Worm (Caenorhabditis elegans) whole organism, early embryonic: ENCODE measurements around the gene F26F2.5.

ENCODE experiments used
- B0310.2 ChIP-seq: sonication (generic microtip); optimal IDR thresholded peaks from 2 replicates; lab custom pipeline; 2016; ENCODE audit warnings: mild to moderate bottlenecking, missing genetic modification characterization, missing compliant biosample characterization
- F13C5.2 ChIP-seq: sonication (generic microtip); optimal IDR thresholded peaks from 2 replicates; lab custom pipeline; 2017; ENCODE audit warnings: mild to moderate bottlenecking, missing genetic modification characterization, inconsistent platforms, missing compliant biosample characterization
- aly-1 ChIP-seq: sonication (generic microtip); optimal IDR thresholded peaks from 2 replicates; lab custom pipeline; 2016; ENCODE audit warnings: missing genetic modification characterization, missing compliant biosample characterization
- ama-1 ChIP-seq: fragments of 150-350 bp; optimal IDR thresholded peaks from 2 replicates; lab custom pipeline; 2014
- ceh-13 ChIP-seq: fragments of 200-800 bp; sonication (Bioruptor generic); optimal IDR thresholded peaks from 2 replicates; lab custom pipeline; 2018; ENCODE audit warnings: mild to moderate bottlenecking, missing genetic modification characterization, missing compliant biosample characterization
- ceh-36 ChIP-seq: sonication (generic microtip); optimal IDR thresholded peaks from 2 replicates; lab custom pipeline; 2016; ENCODE audit warnings: missing genetic modification characterization, inconsistent platforms, missing compliant biosample characterization
- ets-7 ChIP-seq: sonication (generic microtip); optimal IDR thresholded peaks from 2 replicates; lab custom pipeline; 2016; ENCODE audit warnings: missing genotype, missing genetic modification characterization, missing compliant biosample characterization
- flt-1 ChIP-seq: fragments of 200-800 bp; sonication (Bioruptor generic); IDR thresholded peaks from 2 replicates; pipeline ENCODE4 v1.3.6; 2022; ENCODE audit warnings: missing genetic modification characterization, missing compliant biosample characterization
- hmbx-1 ChIP-seq: sonication (generic microtip); optimal IDR thresholded peaks from 2 replicates; lab custom pipeline; 2016; ENCODE audit warnings: mild to moderate bottlenecking, missing genetic modification characterization, missing compliant biosample characterization
- hmg-4 ChIP-seq: fragments of 200-800 bp; sonication (Bioruptor generic); optimal IDR thresholded peaks from 2 replicates; lab custom pipeline; 2018; ENCODE audit warnings: mild to moderate bottlenecking, missing genetic modification characterization, missing compliant biosample characterization
- hnd-1 ChIP-seq: sonication (generic microtip); optimal IDR thresholded peaks from 2 replicates; lab custom pipeline; 2016; ENCODE audit warnings: missing genetic modification characterization, missing compliant biosample characterization
- pes-1 ChIP-seq: fragments of 200-800 bp; sonication (Bioruptor generic); IDR thresholded peaks from 2 replicates; pipeline ENCODE4 v1.3.6; 2022; ENCODE audit warnings: missing genetic modification reagents, missing genetic modification characterization, missing compliant biosample characterization
- scrt-1 ChIP-seq: fragments of 200-800 bp; sonication (Bioruptor generic); IDR thresholded peaks from 2 replicates; pipeline ENCODE4 v1.3.6; 2022; ENCODE audit warnings: missing genetic modification characterization, missing compliant biosample characterization
- sea-1 ChIP-seq: fragments of 200-800 bp; sonication (Bioruptor generic); conservative IDR thresholded peaks from 2 replicates; pipeline ENCODE4 v1.3.6; 2022; ENCODE audit warnings: missing genetic modification characterization, missing compliant biosample characterization
- tbx-11 ChIP-seq: fragments of 200-800 bp; sonication (Bioruptor generic); IDR thresholded peaks from 2 replicates; pipeline ENCODE4 v1.3.6; 2022; ENCODE audit warnings: missing genetic modification characterization, missing compliant biosample characterization
- tbx-37 ChIP-seq: fragments of 200-800 bp; sonication (Bioruptor generic); conservative IDR thresholded peaks from 2 replicates; pipeline ENCODE4 v1.3.6; 2022; ENCODE audit warnings: missing genetic modification reagents, missing genetic modification characterization, missing compliant biosample characterization
- tra-4 ChIP-seq: sonication (generic microtip); optimal IDR thresholded peaks from 2 replicates; lab custom pipeline; 2017; ENCODE audit warnings: missing genetic modification characterization, missing compliant biosample characterization

The F26F2.5 gene

DNA sequence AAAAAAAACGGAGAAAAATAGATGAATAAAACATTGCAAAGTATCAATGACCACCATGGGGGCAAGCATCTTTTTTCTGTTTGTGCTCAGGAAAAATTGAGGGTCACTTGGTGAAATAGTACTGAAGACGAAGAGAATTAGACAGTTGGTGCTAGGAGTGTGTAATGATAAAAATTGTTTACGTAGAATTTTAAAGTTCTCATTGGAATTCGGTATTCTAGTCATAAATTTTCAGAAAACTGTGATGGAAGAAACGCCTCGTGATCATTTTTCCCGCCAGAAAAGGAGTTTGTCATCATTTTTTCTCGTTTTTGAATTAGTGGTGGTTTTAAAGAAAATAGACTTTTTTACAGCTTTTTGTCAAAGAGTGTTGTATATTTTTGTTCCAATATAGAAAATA is 28.9 kb upstream of the F26F2.5 start:
- TF ChIP-seq ets-7 (tag; lab: Kevin White, UChicago): no peak
- TF ChIP-seq tbx-11 (GFP tag; lab: Robert Waterston, UW): no peak
- TF ChIP-seq hmg-4 (GFP tag; lab: Kevin White, UChicago): no peak
- TF ChIP-seq sea-1: no peak
- TF ChIP-seq flt-1 (GFP tag; lab: Robert Waterston, UW): no peak
- no peak for TF ChIP-seq scrt-1
- TF ChIP-seq pes-1 (GFP tag; lab: Robert Waterston, UW): no peak
- TF ChIP-seq ama-1: no peak
- TF ChIP-seq aly-1 (tag; lab: Kevin White, UChicago): no peak
- no peak for TF ChIP-seq ceh-13 (GFP tag; lab: Kevin White, UChicago)
- no peak for TF ChIP-seq F13C5.2 (tag; lab: Kevin White, UChicago)
- no peak for TF ChIP-seq tra-4
- no peak for TF ChIP-seq hnd-1 (tag; lab: Kevin White, UChicago)
- TF ChIP-seq B0310.2 (tag; lab: Kevin White, UChicago): no peak
- TF ChIP-seq hmbx-1: no peak
- TF ChIP-seq tbx-37 (GFP tag; lab: Robert Waterston, UW): no peak
- no peak for TF ChIP-seq ceh-36

DNA sequence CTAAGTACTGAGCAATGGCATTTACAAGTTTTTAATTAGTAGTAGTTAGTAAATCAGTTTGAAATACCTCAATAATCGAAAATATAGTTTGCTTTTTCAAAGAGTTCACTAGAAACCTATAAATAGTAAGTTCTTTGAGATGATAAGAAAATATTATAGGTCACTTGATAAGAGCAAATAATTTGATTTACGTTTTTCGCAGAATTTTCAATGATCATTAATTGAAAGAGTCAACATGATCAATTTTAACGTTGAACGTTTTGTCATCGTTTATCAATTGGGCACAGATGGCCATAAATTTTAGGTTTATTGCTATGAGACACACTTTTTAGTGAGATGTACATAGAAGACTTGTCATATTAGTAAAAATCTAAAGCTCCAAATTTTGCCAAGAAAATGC is 27.8 kb upstream of the F26F2.5 start:
- TF ChIP-seq pes-1 (GFP tag; lab: Robert Waterston, UW) (no peak), sea-1 (no peak), B0310.2 (tag; lab: Kevin White, UChicago) (no peak), F13C5.2 (tag; lab: Kevin White, UChicago) (no peak), tbx-11 (GFP tag; lab: Robert Waterston, UW) (no peak), ama-1 (no peak), ceh-13 (GFP tag; lab: Kevin White, UChicago) (no peak), scrt-1 (no peak), ets-7 (tag; lab: Kevin White, UChicago) (no peak), flt-1 (GFP tag; lab: Robert Waterston, UW) (no peak), ceh-36 (no peak), hmg-4 (GFP tag; lab: Kevin White, UChicago) (no peak), aly-1 (tag; lab: Kevin White, UChicago) (no peak), tra-4 (no peak), hnd-1 (tag; lab: Kevin White, UChicago) (no peak), tbx-37 (GFP tag; lab: Robert Waterston, UW) (no peak), hmbx-1 (no peak)

DNA sequence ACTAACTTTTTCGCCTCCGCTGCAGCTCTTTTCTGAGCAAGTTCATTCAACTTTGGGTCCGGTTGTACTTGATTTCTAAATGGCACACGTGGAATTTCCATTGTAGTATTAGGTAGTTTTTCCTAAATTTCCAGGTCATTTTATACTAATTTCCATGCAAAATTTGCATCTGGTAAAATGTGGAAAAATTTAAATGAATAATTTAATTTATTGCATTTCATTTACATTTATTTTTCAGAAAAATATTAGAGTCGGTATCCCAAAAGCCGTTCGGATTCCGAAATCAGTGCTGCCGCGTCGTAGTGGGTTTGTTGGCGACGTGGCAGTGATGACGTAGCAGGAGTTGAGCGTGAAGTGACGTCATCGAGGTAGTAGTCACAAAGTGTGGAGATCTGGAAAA is 26.4 kb upstream of the F26F2.5 start, which contains the start of gene Y38H6C.18:
Gene Y38H6C.18 (minus strand): TSS at position 101 of the 400 bp plus-strand sequence.
- TF ChIP-seq hnd-1 (tag; lab: Kevin White, UChicago) (no peak), tbx-11 (GFP tag; lab: Robert Waterston, UW) (no peak), flt-1 (GFP tag; lab: Robert Waterston, UW) (no peak)

DNA sequence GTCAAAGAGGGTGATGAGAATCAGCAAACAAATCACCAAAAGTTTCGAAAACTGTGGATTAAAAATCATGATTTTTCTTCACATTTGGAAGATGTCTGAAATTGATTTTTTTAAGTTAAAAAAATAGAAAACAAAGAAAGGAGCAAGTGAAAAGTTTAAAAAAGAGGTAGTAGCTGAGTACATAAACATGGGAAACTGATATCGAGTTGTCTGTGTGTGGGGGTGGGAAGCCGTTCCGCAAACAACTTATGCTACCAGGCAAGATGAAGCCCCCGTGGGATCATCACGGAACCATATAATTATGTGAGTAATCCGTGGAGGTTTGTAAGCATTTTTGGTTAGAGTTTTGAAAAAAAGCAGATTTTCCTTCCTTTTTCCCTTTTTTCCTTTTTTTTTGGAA is 22.4 kb upstream of the F26F2.5 start, which contains the start of gene Y38H6C.20:
Gene Y38H6C.20 (minus strand): TSS at position 101 of the 400 bp plus-strand sequence.
- TF ChIP-seq hmg-4 (GFP tag; lab: Kevin White, UChicago) (no peak), ceh-36 (no peak), ceh-13 (GFP tag; lab: Kevin White, UChicago) (no peak), ama-1 (no peak), flt-1 (GFP tag; lab: Robert Waterston, UW) (no peak), tbx-11 (GFP tag; lab: Robert Waterston, UW) (no peak), B0310.2 (tag; lab: Kevin White, UChicago) (no peak), F13C5.2 (tag; lab: Kevin White, UChicago) (no peak), pes-1 (GFP tag; lab: Robert Waterston, UW) (no peak), hmbx-1 (no peak), aly-1 (tag; lab: Kevin White, UChicago) (no peak), sea-1 (no peak), hnd-1 (tag; lab: Kevin White, UChicago) (no peak), tra-4 (no peak), ets-7 (tag; lab: Kevin White, UChicago) (no peak)

DNA sequence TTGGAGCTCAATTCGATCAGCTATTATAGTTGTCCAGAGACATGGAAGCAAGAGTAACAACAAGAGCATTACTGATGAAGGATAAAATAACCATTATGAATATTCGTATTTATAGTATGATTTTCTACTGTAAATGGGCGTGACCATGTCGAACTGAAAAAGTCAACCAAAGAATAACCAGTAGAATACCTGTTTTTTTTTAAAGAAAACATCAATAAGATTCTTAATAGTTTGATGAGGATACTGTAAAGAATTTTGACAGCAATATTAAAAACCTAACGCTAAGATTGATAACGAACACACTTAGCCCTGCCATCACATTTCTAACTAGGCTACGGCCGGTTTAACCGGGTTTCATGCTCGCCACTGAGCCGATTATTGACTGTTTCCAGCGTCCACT is 20.5 kb upstream of the F26F2.5 start, which contains the start of gene vmo-1:
Gene vmo-1 (minus strand): TSS at position 101 of the 400 bp plus-strand sequence.
- TF ChIP-seq B0310.2 (tag; lab: Kevin White, UChicago): no peak
- TF ChIP-seq flt-1 (GFP tag; lab: Robert Waterston, UW): no peak
- no peak for TF ChIP-seq pes-1 (GFP tag; lab: Robert Waterston, UW)
- TF ChIP-seq ceh-13 (GFP tag; lab: Kevin White, UChicago): no peak
- no peak for TF ChIP-seq hmbx-1
- TF ChIP-seq ama-1: no peak
- TF ChIP-seq hnd-1 (tag; lab: Kevin White, UChicago): no peak
- TF ChIP-seq tbx-37 (GFP tag; lab: Robert Waterston, UW): no peak
- TF ChIP-seq F13C5.2 (tag; lab: Kevin White, UChicago): no peak
- TF ChIP-seq tbx-11 (GFP tag; lab: Robert Waterston, UW): no peak
- no peak for TF ChIP-seq hmg-4 (GFP tag; lab: Kevin White, UChicago)
- no peak for TF ChIP-seq ceh-36
- TF ChIP-seq ets-7 (tag; lab: Kevin White, UChicago): no peak
- TF ChIP-seq sea-1: no peak
- TF ChIP-seq scrt-1: no peak
- no peak for TF ChIP-seq tra-4
- no peak for TF ChIP-seq aly-1 (tag; lab: Kevin White, UChicago)

DNA sequence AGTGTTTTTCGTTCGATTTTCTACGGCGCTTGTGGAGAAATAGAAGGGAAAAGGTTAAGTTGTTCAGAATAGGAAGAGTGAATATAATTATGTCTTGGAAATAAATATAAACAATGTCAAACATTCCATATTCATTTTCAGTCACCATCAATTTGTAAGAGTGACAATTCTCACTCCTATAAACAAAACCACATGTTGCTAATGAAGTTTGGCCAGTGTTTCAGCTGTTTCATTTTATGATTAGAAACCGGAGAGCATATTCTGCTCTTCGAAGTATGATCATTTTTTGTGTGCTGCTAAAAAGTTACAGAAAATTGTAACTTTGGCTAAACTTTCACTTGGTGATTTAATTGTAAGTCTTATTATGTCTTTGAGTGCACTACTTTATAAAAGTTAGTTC is 18.4 kb upstream of the F26F2.5 start, which contains the start of gene Y38H6C.21:
Gene Y38H6C.21 (minus strand): TSS at position 148 of the 400 bp plus-strand sequence.
- no peak for TF ChIP-seq ceh-13 (GFP tag; lab: Kevin White, UChicago)

DNA sequence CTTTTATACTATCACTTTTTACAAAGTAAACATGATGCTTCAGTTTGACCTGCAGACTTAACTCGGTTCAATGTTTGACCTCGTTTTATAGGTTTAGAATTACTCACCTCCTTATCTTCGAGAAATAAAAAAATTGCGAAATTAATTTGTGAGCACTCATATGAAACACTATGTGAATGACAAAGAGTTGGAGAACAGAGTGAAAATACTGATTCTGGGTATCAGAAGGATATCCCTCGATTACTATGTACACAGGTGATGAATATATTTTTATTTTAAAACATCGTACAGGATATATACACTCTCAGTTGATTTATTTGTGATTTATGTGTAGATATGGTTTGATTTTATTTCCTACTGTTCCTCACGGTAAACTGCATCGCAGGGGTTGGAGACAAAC is 17.2 kb upstream of the F26F2.5 start, which contains the start of gene Y38H6C.23:
Gene Y38H6C.23 (minus strand): TSS at position 101 of the 400 bp plus-strand sequence.
- TF ChIP-seq tbx-37 (GFP tag; lab: Robert Waterston, UW) (no peak), F13C5.2 (tag; lab: Kevin White, UChicago) (no peak), pes-1 (GFP tag; lab: Robert Waterston, UW) (no peak), ceh-13 (GFP tag; lab: Kevin White, UChicago) (no peak), sea-1 (no peak), flt-1 (GFP tag; lab: Robert Waterston, UW) (no peak), hmbx-1 (no peak), tbx-11 (GFP tag; lab: Robert Waterston, UW) (no peak), scrt-1 (no peak), B0310.2 (tag; lab: Kevin White, UChicago) (no peak), ama-1 (no peak)
